Worm (Caenorhabditis elegans): Measurements from ENCODE around the gene syf-2.

- TF ChIP-seq mep-1 (tag; optimal IDR thresholded peaks at IDR 0.05), result no peak
- no peak for TF ChIP-seq elt-3 (tag; optimal IDR thresholded peaks at IDR 0.05)
- no peak for TF ChIP-seq unc-62 (GFP tag; optimal IDR thresholded peaks at IDR 0.05)
- TF ChIP-seq ztf-11 (tag; optimal IDR thresholded peaks at IDR 0.05), result no peak
- no peak for TF ChIP-seq sem-2 (GFP tag; optimal IDR thresholded peaks at IDR 0.05)
- TF ChIP-seq nhr-237 (tag; optimal IDR thresholded peaks at IDR 0.05), result no peak
- TF ChIP-seq snpc-4 (tag; optimal IDR thresholded peaks at IDR 0.05), result no peak
- TF ChIP-seq nhr-28 (tag; optimal IDR thresholded peaks at IDR 0.05), result no peak
- no peak for TF ChIP-seq M03D4.4 (tag; optimal IDR thresholded peaks at IDR 0.05)
- TF ChIP-seq nhr-76 (tag; optimal IDR thresholded peaks at IDR 0.05), result no peak
- TF ChIP-seq elt-1 (tag; optimal IDR thresholded peaks at IDR 0.05; ENCODE audit: borderline replicate concordance, insufficient read depth), result no peak
- no peak for TF ChIP-seq blmp-1 (tag; optimal IDR thresholded peaks at IDR 0.05)
- no peak for TF ChIP-seq lsy-2 (tag; optimal IDR thresholded peaks at IDR 0.05)
Measured at ce11 chrIII:7185473-7185872, 23.6 kb upstream of the syf-2 start, which contains the start of gene F37C12.14.

All from whole organism, mixed stage, embryonic.